Fruit fly (Drosophila melanogaster) Kc167 (cell line): Measurements from ENCODE around the gene Cand1.

ENCODE experiments used
- Myc ChIP-seq: fragments of >200 bp; optimal IDR thresholded peaks from 2 replicates; lab custom pipeline; 2017; ENCODE audit warnings: missing external identifiers
- Sin3A ChIP-seq: fragments of >200 bp; optimal IDR thresholded peaks from 2 replicates; lab custom pipeline; 2018; ENCODE audit warnings: missing external identifiers
- psq ChIP-seq: fragments of >200 bp; optimal IDR thresholded peaks from 2 replicates; lab custom pipeline; 2017; ENCODE audit warnings: missing external identifiers

The Cand1 gene

dm6 chr2L:10310614-10311382 is 51.7 kb downstream of the Cand1 start, which contains the start of gene Cdk5alpha:
Gene Cdk5alpha, minus strand, starts transcription at chr2L:10310956.
- TF ChIP-seq Sin3A (lab: Kevin White, UChicago) (no peak), Myc (lab: Kevin White, UChicago) (no peak), psq (no peak)
